Worm (Caenorhabditis elegans): ENCODE data around the gene F46G11.6.

The F46G11.6 gene

DNA sequence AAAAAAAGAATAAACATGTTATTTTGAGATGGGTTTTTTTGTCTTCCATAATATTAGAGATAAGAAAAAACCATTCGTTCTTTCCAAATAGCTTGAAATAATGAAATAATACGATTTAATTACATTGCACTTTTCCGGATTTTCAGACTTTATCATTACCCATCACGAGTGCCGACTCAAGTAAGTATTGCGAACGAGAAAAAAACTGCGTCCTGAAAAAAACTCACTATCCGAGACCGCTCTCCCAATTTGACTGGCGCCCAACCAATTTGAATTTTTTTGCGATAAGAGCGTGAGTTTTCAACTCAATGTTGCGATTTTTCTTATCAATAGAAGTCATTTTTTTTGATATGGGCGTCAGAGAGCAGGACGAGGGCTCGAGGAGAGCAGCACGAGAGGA lies 26.7 kb downstream of the F46G11.6 start:
- TF ChIP-seq ztf-28 (GFP tag; IDR thresholded peaks at IDR 0.05) (no peak), ztf-6 (GFP tag; IDR thresholded peaks at IDR 0.05) (no peak), nhr-179 (tag; optimal IDR thresholded peaks at IDR 0.05) (no peak), athp-1 (tag; optimal IDR thresholded peaks at IDR 0.05) (no peak), ztf-18 (tag; optimal IDR thresholded peaks at IDR 0.05) (no peak), let-607 (tag; optimal IDR thresholded peaks at IDR 0.05) (no peak), ets-4 (GFP tag; optimal IDR thresholded peaks at IDR 0.05) (peak; percentile 86), F39B2.1 (GFP tag; IDR thresholded peaks at IDR 0.05) (no peak), ceh-27 (GFP tag; optimal IDR thresholded peaks at IDR 0.05) (no peak), pha-4 (tag; optimal IDR thresholded peaks at IDR 0.05) (peak; percentile 40), sdz-38 (tag; optimal IDR thresholded peaks at IDR 0.05) (no peak), madf-6 (GFP tag; IDR thresholded peaks at IDR 0.05) (no peak), F37B4.10 (GFP tag; IDR thresholded peaks at IDR 0.05) (no peak), ama-1 (optimal IDR thresholded peaks at IDR 0.05) (no peak), ama-1 (GFP tag; optimal IDR thresholded peaks at IDR 0.05) (no peak), B0336.3 (GFP tag; IDR thresholded peaks at IDR 0.05) (peak; percentile 24; the same call in 1 of the 2 replicates), mes-4 (tag; optimal IDR thresholded peaks at IDR 0.05) (no peak), egl-18 (GFP tag; IDR thresholded peaks at IDR 0.05) (no peak), chd-7 (tag; optimal IDR thresholded peaks at IDR 0.05) (no peak), T26A5.8 (tag; optimal IDR thresholded peaks at IDR 0.05) (no peak), C06A6.2 (GFP tag; conservative IDR thresholded peaks at IDR 0.05) (no peak), ztf-3 (GFP tag; optimal IDR thresholded peaks at IDR 0.05) (no peak), ztf-25 (GFP tag; IDR thresholded peaks at IDR 0.05) (no peak), ztf-22 (GFP tag; optimal IDR thresholded peaks at IDR 0.05) (no peak), hlh-26 (GFP tag; conservative IDR thresholded peaks at IDR 0.05) (no peak), nfya-2 (GFP tag; IDR thresholded peaks at IDR 0.05) (no peak), dox-1 (GFP tag; IDR thresholded peaks at IDR 0.05) (peak; percentile 53), nhr-80 (tag; optimal IDR thresholded peaks at IDR 0.05) (peak; percentile 97), F22D6.2 (tag; optimal IDR thresholded peaks at IDR 0.05) (no peak), tlf-1 (GFP tag; optimal IDR thresholded peaks at IDR 0.05) (no peak), madf-8 (GFP tag; conservative IDR thresholded peaks at IDR 0.05) (no peak), unc-62 (GFP tag; optimal IDR thresholded peaks at IDR 0.05) (peak; percentile 59), hmg-1.2 (GFP tag; IDR thresholded peaks at IDR 0.05) (peak; percentile 13; the same call in 1 of the 2 replicates), egrh-3 (GFP tag; IDR thresholded peaks at IDR 0.05) (no peak), lin-35 (GFP tag; optimal IDR thresholded peaks at IDR 0.05) (no peak), repo-1 (tag; optimal IDR thresholded peaks at IDR 0.05) (no peak), cebp-1 (GFP tag; IDR thresholded peaks at IDR 0.05) (no peak), cebp-1 (tag; optimal IDR thresholded peaks at IDR 0.05) (peak; percentile 50), ccch-3 (GFP tag; optimal IDR thresholded peaks at IDR 0.05) (no peak), let-526 (GFP tag; IDR thresholded peaks at IDR 0.05) (no peak), atf-7 (tag; optimal IDR thresholded peaks at IDR 0.05) (peak; percentile 10), pbrm-1 (GFP tag; IDR thresholded peaks at IDR 0.05) (no peak)

DNA sequence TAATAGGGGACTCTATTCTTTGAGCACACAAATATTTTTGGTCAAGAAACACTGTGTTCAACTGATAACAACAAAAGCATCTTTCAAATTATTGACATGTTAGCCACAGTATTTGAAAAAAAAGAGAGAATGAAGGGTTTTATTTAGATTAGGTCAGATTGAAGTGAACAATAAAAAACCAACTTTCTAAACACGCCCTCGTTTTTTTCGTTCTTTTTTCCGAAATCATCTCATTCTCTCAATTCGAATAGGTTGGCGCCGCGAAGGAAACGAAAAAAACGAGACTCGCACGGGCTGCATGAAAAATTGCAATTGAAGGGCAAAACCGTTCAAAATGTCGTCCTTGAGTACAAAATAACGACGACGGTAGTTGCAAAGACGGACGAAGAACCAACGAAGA lies 28.0 kb downstream of the F46G11.6 start:
- TF ChIP-seq nhr-80 (tag; optimal IDR thresholded peaks at IDR 0.05), result peak; percentile 64
- peak; percentile 36; the same call in 1 of the 2 replicates for TF ChIP-seq dox-1 (GFP tag; IDR thresholded peaks at IDR 0.05)
- no peak for TF ChIP-seq ceh-100 (GFP tag; IDR thresholded peaks at IDR 0.05)
- TF ChIP-seq aptf-2 (GFP tag; conservative IDR thresholded peaks at IDR 0.05), result no peak
